Worm (Caenorhabditis elegans) whole organism, L3 larva: ENCODE measurements around the gene ztf-14.

ENCODE experiments used
- R02D3.7 ChIP-seq: fragments of 150-350 bp; optimal IDR thresholded peaks from 2 replicates; lab custom pipeline; 2014; ENCODE audit warnings: missing biosample characterization, missing genetic modification characterization
- ZK546.5 ChIP-seq: sonication (generic microtip); optimal IDR thresholded peaks from 2 replicates; lab custom pipeline; 2017; ENCODE audit warnings: missing biosample characterization, missing genetic modification characterization
- aly-2 ChIP-seq: fragments of 150-350 bp; optimal IDR thresholded peaks from 2 replicates; lab custom pipeline; 2014; ENCODE audit warnings: missing biosample characterization, missing genetic modification characterization
- ceh-16 ChIP-seq: sonication (generic microtip); optimal IDR thresholded peaks from 2 replicates; lab custom pipeline; 2017; ENCODE audit warnings: missing biosample characterization, missing genetic modification characterization
- ceh-82 ChIP-seq: fragments of 150-350 bp; optimal IDR thresholded peaks from 2 replicates; lab custom pipeline; 2014; ENCODE audit warnings: missing biosample characterization, missing genetic modification characterization
- daf-12 ChIP-seq: fragments of 150-350 bp; optimal IDR thresholded peaks from 2 replicates; lab custom pipeline; 2014; ENCODE audit warnings: missing biosample characterization, missing genetic modification reagents, missing genetic modification characterization
- egl-27 ChIP-seq: sonication (generic microtip); optimal IDR thresholded peaks from 4 replicates; lab custom pipeline; 2017; ENCODE audit warnings: missing biosample characterization, missing genetic modification reagents, missing genetic modification characterization
- egl-5 ChIP-seq: fragments of 150-350 bp; optimal IDR thresholded peaks from 2 replicates; lab custom pipeline; 2017; ENCODE audit warnings: missing biosample characterization, missing genetic modification reagents, missing genetic modification characterization, inconsistent platforms
- elt-1 ChIP-seq: fragments of 150-350 bp; optimal IDR thresholded peaks from 2 replicates; lab custom pipeline; 2014; ENCODE audit warnings: missing biosample characterization, missing genetic modification characterization
- elt-2 ChIP-seq: sonication (generic microtip); optimal IDR thresholded peaks from 2 replicates; lab custom pipeline; 2016; ENCODE audit warnings: missing genetic modification reagents, mild to moderate bottlenecking, missing genetic modification characterization, missing compliant biosample characterization
- eor-1 ChIP-seq, 2 experiments: fragments of 150-350 bp; optimal IDR thresholded peaks; 2 replicates each; lab custom pipeline; 2014 to 2018; ENCODE audit warnings: missing biosample characterization in 2 of 2, missing genetic modification characterization in 2 of 2
- fkh-10 ChIP-seq: sonication (generic microtip); optimal IDR thresholded peaks from 2 replicates; lab custom pipeline; 2017; ENCODE audit warnings: missing biosample characterization, missing genetic modification reagents, missing genetic modification characterization
- fkh-2 ChIP-seq: fragments of 150-350 bp; optimal IDR thresholded peaks from 2 replicates; lab custom pipeline; 2014; ENCODE audit warnings: missing biosample characterization, missing genetic modification reagents, missing genetic modification characterization
- fos-1 ChIP-seq: fragments of 150-350 bp; optimal IDR thresholded peaks from 2 replicates; lab custom pipeline; 2014; ENCODE audit warnings: missing biosample characterization, missing genetic modification characterization
- hmg-11 ChIP-seq: sonication (generic microtip); optimal IDR thresholded peaks from 2 replicates; lab custom pipeline; 2016; ENCODE audit warnings: missing genetic modification characterization, missing compliant biosample characterization
- lin-39 ChIP-seq: fragments of 150-350 bp; optimal IDR thresholded peaks from 2 replicates; lab custom pipeline; 2018; ENCODE audit warnings: missing biosample characterization, missing genetic modification reagents, missing genetic modification characterization
- lsy-12 ChIP-seq: sonication (generic microtip); optimal IDR thresholded peaks from 2 replicates; lab custom pipeline; 2016; ENCODE audit warnings: mild to moderate bottlenecking, missing genetic modification characterization, missing compliant biosample characterization
- mdl-1 ChIP-seq: fragments of 150-350 bp; optimal IDR thresholded peaks from 2 replicates; lab custom pipeline; 2014; ENCODE audit warnings: missing biosample characterization, missing genetic modification characterization
- mml-1 ChIP-seq: fragments of 150-350 bp; sonication (generic microtip); optimal IDR thresholded peaks from 3 replicates; lab custom pipeline; 2014; ENCODE audit warnings: missing biosample characterization, missing genetic modification characterization
- nfya-1 ChIP-seq: sonication (generic microtip); optimal IDR thresholded peaks from 2 replicates; lab custom pipeline; 2017; ENCODE audit warnings: missing genetic modification characterization, mild to moderate bottlenecking, missing compliant biosample characterization, antibody characterized with exemption, moderate library complexity; ENCODE audit not compliant: insufficient read depth
- nhr-12 ChIP-seq: fragments of 150-350 bp; optimal IDR thresholded peaks from 2 replicates; lab custom pipeline; 2014; ENCODE audit warnings: missing biosample characterization, missing genetic modification characterization
- nhr-237 ChIP-seq: fragments of 150-350 bp; optimal IDR thresholded peaks from 2 replicates; lab custom pipeline; 2014; ENCODE audit warnings: missing biosample characterization, missing genetic modification characterization
- nhr-25 ChIP-seq: sonication (generic microtip); optimal IDR thresholded peaks from 2 replicates; lab custom pipeline; 2017; ENCODE audit warnings: missing biosample characterization, missing genetic modification characterization
- nhr-28 ChIP-seq: fragments of 150-350 bp; optimal IDR thresholded peaks from 2 replicates; lab custom pipeline; 2014; ENCODE audit warnings: missing biosample characterization, missing genetic modification characterization
- nhr-43 ChIP-seq: sonication (generic microtip); optimal IDR thresholded peaks from 2 replicates; lab custom pipeline; 2016; ENCODE audit warnings: mild to moderate bottlenecking, missing genetic modification characterization, missing compliant biosample characterization; ENCODE audit not compliant: poor library complexity, severe bottlenecking
- nhr-67 ChIP-seq: fragments of 150-350 bp; optimal IDR thresholded peaks from 2 replicates; lab custom pipeline; 2014; ENCODE audit warnings: missing biosample characterization, missing genetic modification characterization
- nhr-76 ChIP-seq: fragments of 150-350 bp; sonication (generic microtip); optimal IDR thresholded peaks from 5 replicates; lab custom pipeline; 2014; ENCODE audit warnings: missing biosample characterization, missing genetic modification characterization
- nhr-77 ChIP-seq: fragments of 150-350 bp; optimal IDR thresholded peaks from 2 replicates; lab custom pipeline; 2014; ENCODE audit warnings: missing biosample characterization, missing genetic modification characterization
- pha-4 ChIP-seq: fragments of 150-350 bp; optimal IDR thresholded peaks from 2 replicates; lab custom pipeline; 2014; ENCODE audit warnings: missing biosample characterization, missing genetic modification reagents, missing genetic modification characterization
- pqm-1 ChIP-seq: fragments of 150-350 bp; optimal IDR thresholded peaks from 2 replicates; lab custom pipeline; 2017; ENCODE audit warnings: missing biosample characterization, missing genetic modification characterization, inconsistent platforms
- sea-2 ChIP-seq: fragments of 150-350 bp; sonication (generic microtip); optimal IDR thresholded peaks from 4 replicates; lab custom pipeline; 2014; ENCODE audit warnings: missing biosample characterization, missing genetic modification reagents, missing genetic modification characterization
- skn-1 ChIP-seq: fragments of 150-350 bp; optimal IDR thresholded peaks from 2 replicates; lab custom pipeline; 2014; ENCODE audit warnings: missing biosample characterization, missing genetic modification characterization
- snpc-4 ChIP-seq: fragments of 150-350 bp; optimal IDR thresholded peaks from 2 replicates; lab custom pipeline; 2014; ENCODE audit warnings: missing biosample characterization, missing genetic modification characterization
- unc-39 ChIP-seq: sonication (generic microtip); optimal IDR thresholded peaks from 4 replicates; lab custom pipeline; 2017; ENCODE audit warnings: missing biosample characterization, missing genetic modification characterization
- unc-62 ChIP-seq: fragments of 150-350 bp; sonication (generic microtip); optimal IDR thresholded peaks from 4 replicates; lab custom pipeline; 2014; ENCODE audit warnings: missing biosample characterization, missing genetic modification reagents, missing genetic modification characterization
- ztf-11 ChIP-seq: fragments of 150-350 bp; optimal IDR thresholded peaks from 2 replicates; lab custom pipeline; 2014; ENCODE audit warnings: missing biosample characterization, missing genetic modification characterization

The ztf-14 gene

DNA sequence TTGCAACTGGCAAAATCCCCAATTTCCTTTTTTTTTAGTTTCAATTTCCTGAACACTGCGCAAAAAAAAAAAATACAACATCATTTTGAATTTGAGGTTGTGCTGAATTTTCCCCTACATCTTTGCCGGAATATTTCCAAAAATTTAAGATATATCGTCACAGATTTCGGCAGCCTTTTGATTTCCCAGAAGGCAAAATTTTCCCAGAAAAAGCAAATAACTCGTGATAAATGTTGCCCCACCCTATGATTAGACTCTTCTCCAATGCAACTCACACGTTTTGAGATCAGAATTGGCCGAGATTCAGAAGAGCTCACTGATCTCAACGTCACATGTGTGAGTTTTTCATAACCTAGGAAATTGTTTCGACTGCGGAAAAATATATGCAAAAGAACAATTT is 3.4 kb upstream of the ztf-14 start:
- TF ChIP-seq nhr-77 (tag; lab: Kevin White, UChicago) (no peak), nhr-28 (tag; lab: Kevin White, UChicago) (no peak), elt-2 (tag; lab: Kevin White, UChicago) (no peak), elt-1 (tag; lab: Kevin White, UChicago) (no peak), sea-2 (GFP tag; lab: Kevin White, UChicago) (no peak), unc-62 (no peak), skn-1 (tag; lab: Kevin White, UChicago) (no peak), nhr-12 (tag; lab: Kevin White, UChicago) (no peak), hmg-11 (no peak), nhr-237 (tag; lab: Kevin White, UChicago) (no peak), pha-4 (tag; lab: Kevin White, UChicago) (no peak), fkh-10 (GFP tag; lab: Kevin White, UChicago) (no peak)

DNA sequence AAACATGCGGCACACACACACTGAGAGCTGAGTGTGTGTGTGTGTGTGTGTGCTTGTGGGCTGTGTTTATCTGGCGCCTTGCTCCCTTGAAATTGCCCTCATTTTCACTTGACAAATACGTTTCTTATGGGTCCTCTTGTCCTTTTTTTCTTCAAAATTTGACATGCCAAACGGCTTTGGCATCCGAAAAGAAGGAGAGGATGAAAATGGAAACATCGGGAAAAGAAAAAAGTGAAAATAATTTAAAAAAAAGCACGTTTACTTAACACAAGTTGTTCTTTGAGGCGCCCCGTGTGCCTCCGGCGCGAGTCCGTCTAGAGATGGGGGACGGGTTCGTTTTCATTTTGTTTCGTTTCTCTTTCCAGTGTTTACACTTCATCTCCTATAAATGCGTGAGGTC is 810 bp upstream of the ztf-14 start:
- TF ChIP-seq ZK546.5 = no peak
- peak; percentile 61 for TF ChIP-seq lin-39 (tag; lab: Kevin White, UChicago)
- no peak for TF ChIP-seq lsy-12
- TF ChIP-seq egl-27 (tag; lab: Kevin White, UChicago) = no peak
- no peak for TF ChIP-seq mdl-1 (tag; lab: Kevin White, UChicago)
- TF ChIP-seq snpc-4 (tag; lab: Kevin White, UChicago) = no peak
- TF ChIP-seq ztf-11 = no peak
- no peak for TF ChIP-seq daf-12 (tag; lab: Kevin White, UChicago)
- TF ChIP-seq fos-1 = no peak
- no peak for TF ChIP-seq eor-1 (tag; optimal IDR thresholded peaks at IDR 0.05; lab: Kevin White, UChicago)
- TF ChIP-seq pha-4 (tag; lab: Kevin White, UChicago) = peak; percentile 41
- no peak for TF ChIP-seq aly-2
- no peak for TF ChIP-seq nhr-237 (tag; lab: Kevin White, UChicago)
- TF ChIP-seq nhr-12 (tag; lab: Kevin White, UChicago) = no peak
- TF ChIP-seq pqm-1 (tag; lab: Kevin White, UChicago) = no peak
- TF ChIP-seq ceh-16 (tag; lab: Kevin White, UChicago) = no peak
- peak; percentile 9 for TF ChIP-seq nfya-1
- TF ChIP-seq egl-5 (tag; lab: Kevin White, UChicago) = no peak
- no peak for TF ChIP-seq hmg-11
- no peak for TF ChIP-seq nhr-76
- no peak for TF ChIP-seq unc-62
- TF ChIP-seq nhr-25 = no peak
- no peak for TF ChIP-seq R02D3.7 (tag; lab: Kevin White, UChicago)
- no peak for TF ChIP-seq fkh-10 (GFP tag; lab: Kevin White, UChicago)
- no peak for TF ChIP-seq elt-1 (tag; lab: Kevin White, UChicago)
- no peak for TF ChIP-seq mml-1 (tag; lab: Kevin White, UChicago)

DNA sequence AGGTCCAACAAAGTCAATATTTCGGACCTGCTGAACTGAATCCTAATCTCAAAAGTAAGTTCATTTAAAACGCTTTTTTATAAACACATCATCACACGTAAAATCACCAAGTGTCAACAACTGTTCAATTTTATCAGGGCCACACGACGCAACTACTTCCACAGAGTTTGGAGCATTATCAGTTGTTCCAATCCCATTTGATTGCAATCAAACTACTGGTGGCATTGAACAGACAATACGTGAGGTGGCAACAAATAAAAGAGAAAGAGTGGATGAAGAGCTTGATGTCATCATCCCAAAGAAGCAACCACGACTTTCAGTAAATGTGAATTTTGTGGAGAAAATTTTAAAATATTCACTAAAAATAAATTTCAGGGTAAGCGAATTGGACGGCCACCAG is 660 bp downstream of the ztf-14 start:
- TF ChIP-seq ceh-82 (no peak), egl-5 (tag; lab: Kevin White, UChicago) (peak; percentile 81)
- TF ChIP-seq, all 47 proteins: peak for 1

DNA sequence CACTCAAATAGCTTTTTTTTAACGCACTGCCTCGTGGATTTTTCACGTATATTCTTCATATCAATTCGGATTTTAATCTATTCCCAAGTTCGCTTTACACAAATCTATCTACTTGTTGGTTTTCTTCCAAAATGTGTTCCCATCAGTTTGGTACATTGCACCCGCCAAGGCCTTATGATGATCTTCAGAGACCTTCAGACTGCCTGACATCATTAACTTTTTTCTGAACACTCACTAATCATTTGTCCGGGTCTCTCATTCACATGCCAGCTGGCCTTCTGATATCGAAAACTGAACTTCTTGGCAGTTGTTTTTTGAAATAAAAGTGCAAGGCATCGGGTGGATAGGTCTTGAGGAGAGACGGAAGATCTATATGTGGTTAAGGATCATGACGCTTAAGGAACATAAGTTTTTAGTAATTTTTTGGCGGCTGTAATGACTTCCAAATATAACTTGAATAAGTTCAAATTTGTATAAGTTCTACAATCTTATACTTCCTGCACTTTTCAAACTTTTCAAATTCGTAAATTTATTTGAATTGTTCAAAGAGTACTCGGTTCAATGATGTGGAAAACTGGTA is 4.0 kb downstream of the ztf-14 start:
- no peak for TF ChIP-seq fkh-2 (tag; lab: Kevin White, UChicago)
- TF ChIP-seq fos-1 = no peak
- peak; percentile 53 for TF ChIP-seq nhr-25
- TF ChIP-seq nhr-43 (tag; lab: Kevin White, UChicago) = peak; percentile 5

DNA sequence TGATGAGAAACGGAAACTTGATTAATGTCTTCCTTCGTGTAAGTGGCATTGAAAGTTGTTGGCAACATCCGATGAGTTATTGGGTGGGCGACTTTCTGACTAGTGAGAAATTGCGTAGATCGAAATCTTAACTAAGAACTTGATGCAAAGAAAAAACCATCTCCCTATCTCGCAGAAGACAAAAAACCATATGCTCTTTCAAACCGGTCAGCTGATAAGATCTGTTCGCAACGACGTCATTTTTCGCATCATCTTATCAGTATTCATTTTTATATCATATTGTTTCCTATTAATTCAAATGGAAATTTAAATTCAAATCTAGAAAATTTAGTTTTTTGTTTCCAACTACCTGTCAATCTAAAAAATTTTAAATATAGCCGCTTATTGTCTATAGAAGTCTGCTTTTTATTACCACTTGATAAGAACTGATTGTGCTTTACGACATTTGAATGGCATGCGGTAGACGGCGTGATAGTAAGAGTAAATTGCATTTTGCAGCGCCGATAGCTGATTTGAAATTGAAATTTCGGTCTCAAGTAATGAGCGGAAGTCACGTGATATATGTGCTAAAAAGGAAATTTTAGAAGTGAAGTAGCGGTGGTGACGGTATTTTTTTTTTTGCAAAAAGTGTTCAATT is 4.7 kb downstream of the ztf-14 start:
- TF ChIP-seq nhr-25 (peak; percentile 72), elt-2 (tag; lab: Kevin White, UChicago) (peak; percentile 99), unc-39 (tag; lab: Kevin White, UChicago) (no peak), pha-4 (tag; lab: Kevin White, UChicago) (peak; percentile 14), nhr-67 (no peak), elt-1 (tag; lab: Kevin White, UChicago) (peak; percentile 84), pqm-1 (tag; lab: Kevin White, UChicago) (peak; percentile 17), egl-27 (tag; lab: Kevin White, UChicago) (peak; percentile 36)
